Fruit fly (Drosophila melanogaster) Kc167 (cell line): Measurements from ENCODE around the gene Fkbp39.

Experiments used
- Myc ChIP-seq: fragments of >200 bp; optimal IDR thresholded peaks from 2 replicates; lab custom pipeline; 2017; ENCODE audit warnings: missing external identifiers
- Sin3A ChIP-seq: fragments of >200 bp; optimal IDR thresholded peaks from 2 replicates; lab custom pipeline; 2018; ENCODE audit warnings: missing external identifiers
- h ChIP-seq: fragments of >200 bp; optimal IDR thresholded peaks from 3 replicates; lab custom pipeline; 2018; ENCODE audit warnings: missing external identifiers
- insv ChIP-seq: fragments of >200 bp; optimal IDR thresholded peaks from 3 replicates; lab custom pipeline; 2018; ENCODE audit warnings: missing external identifiers
- psq ChIP-seq: fragments of >200 bp; optimal IDR thresholded peaks from 2 replicates; lab custom pipeline; 2017; ENCODE audit warnings: missing external identifiers
- ttk ChIP-seq: sonication (Bioruptor generic); optimal IDR thresholded peaks from 2 replicates; lab custom pipeline; 2017; ENCODE audit warnings: missing external identifiers

DNA sequence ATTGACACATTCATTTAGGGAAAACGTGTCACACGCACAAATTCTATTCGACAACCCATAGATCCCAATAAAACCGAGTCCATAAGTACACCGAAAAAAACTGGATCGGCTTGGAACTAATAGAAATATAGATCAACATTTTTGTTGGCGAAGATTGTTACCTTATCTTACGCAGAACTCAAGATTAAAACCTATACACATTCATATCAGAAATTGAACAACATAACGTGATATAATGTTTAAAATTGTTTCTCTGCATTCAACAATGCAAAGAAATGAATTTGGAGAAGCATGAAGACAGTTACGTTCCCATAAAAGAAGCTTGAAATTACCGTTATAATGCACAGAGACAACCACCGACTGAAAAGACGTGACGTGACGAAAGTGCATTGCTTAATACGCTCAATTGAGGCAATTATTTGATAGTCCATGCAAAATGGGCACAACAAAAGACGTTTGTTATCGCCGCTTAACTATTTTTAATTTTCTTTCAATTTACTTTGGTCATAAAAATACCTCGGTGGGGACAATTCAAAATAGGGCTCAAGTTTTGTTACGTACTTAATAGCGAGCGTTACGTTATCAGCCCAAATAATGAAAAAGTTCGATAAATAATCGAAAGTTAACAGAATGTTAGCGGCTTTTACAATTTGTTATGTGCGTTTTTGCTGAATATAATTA is 7.3 kb upstream of the Fkbp39 start, which contains the start of gene SerRS-m:
- TF ChIP-seq h (lab: Kevin White, UChicago) (no peak), psq (lab: Kevin White, UChicago) (no peak), insv (lab: Kevin White, UChicago) (no peak), Myc (lab: Kevin White, UChicago) (no peak), Sin3A (no peak), ttk (no peak)
